Fruit fly (Drosophila melanogaster): ENCODE measurements around the gene Msr-110.

Msr-110 gene

DNA sequence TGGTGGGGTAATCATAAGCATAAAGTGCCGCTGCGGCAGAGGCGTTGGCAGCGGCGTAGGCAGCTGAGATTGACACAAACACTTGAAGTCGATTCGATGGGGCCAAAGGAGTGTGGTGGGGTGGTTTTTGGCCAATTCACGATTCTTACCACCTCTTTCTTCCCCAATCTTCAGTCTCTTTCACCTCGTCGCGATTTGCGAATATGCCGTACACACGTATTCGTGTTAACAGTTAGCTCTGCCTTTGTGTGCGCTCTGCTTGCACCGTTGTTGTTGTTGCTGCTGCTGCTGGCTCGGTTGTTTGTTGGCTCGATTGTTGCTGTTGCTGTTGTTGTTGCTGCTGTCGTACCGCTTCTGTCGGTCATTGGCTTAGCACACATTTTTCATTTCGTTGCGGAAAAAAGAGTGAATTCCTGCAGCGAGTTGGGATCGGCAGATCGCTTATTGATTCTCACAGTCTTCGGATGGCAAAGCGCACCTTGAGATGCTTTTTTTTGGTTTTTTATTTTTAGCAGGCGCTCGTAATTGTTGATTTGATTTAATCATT is 48.0 kb upstream of the Msr-110 start:
- TF ChIP-seq br (GFP tag; optimal IDR thresholded peaks at IDR 0.05) = no peak
- TF ChIP-seq Myc (optimal IDR thresholded peaks at IDR 0.05) = no peak
- peak; percentile 84 for TF ChIP-seq psq (GFP tag; optimal IDR thresholded peaks at IDR 0.05)

- no peak for TF ChIP-seq usp (GFP tag; optimal IDR thresholded peaks at IDR 0.05)
- TF ChIP-seq Jra (GFP tag; optimal IDR thresholded peaks at IDR 0.05) = no peak
- TF ChIP-seq HLH106 (tag; optimal IDR thresholded peaks at IDR 0.05) = no peak
- no peak for TF ChIP-seq Sp1 (GFP tag; optimal IDR thresholded peaks at IDR 0.05)
- no peak for TF ChIP-seq N (GFP tag; optimal IDR thresholded peaks at IDR 0.05)
- no peak for TF ChIP-seq psq (GFP tag; optimal IDR thresholded peaks at IDR 0.05)
- no peak for TF ChIP-seq jim (GFP tag; optimal IDR thresholded peaks at IDR 0.05)
- TF ChIP-seq sage (GFP tag; optimal IDR thresholded peaks at IDR 0.05) = no peak
- TF ChIP-seq rgr (GFP tag; optimal IDR thresholded peaks at IDR 0.05) = no peak
- TF ChIP-seq Myc (optimal IDR thresholded peaks at IDR 0.05) = no peak
These were observed 46.1 kb upstream of the Msr-110 start for dm6 chr3L:5623296-5623695.

DNA sequence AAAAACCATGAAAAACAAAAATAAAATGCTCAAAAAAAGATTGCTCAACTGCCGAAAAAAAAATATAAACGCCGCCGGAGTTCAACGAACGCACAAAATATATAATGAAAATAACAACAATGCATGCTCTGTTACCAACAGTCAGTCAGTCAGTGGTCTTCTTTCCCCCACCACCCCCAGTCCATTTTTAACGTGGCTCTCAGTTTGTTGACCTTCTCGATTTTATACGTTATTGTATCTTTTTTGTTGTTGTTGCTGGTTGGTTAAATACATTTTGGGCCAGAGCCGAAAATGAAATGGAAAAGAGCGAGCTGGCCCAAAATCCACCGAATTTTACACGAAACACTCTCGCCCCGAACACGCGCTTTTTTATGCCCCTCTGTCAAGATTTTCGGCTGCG is 44.8 kb upstream of the Msr-110 start:
- TF ChIP-seq psq (GFP tag; optimal IDR thresholded peaks at IDR 0.05) = peak; percentile 79
- TF ChIP-seq h (GFP tag; optimal IDR thresholded peaks at IDR 0.05) = no peak
- TF ChIP-seq lola (GFP tag; optimal IDR thresholded peaks at IDR 0.05) = no peak
- TF ChIP-seq CrebA (GFP tag; optimal IDR thresholded peaks at IDR 0.05; ENCODE audit: borderline replicate concordance) = peak; percentile 40
- peak; percentile 69 for TF ChIP-seq tai (GFP tag; optimal IDR thresholded peaks at IDR 0.05)
- TF ChIP-seq Hr83 (GFP tag; optimal IDR thresholded peaks at IDR 0.05; ENCODE audit: poor library complexity, severe bottlenecking) = no peak
- no peak for TF ChIP-seq sage (GFP tag; optimal IDR thresholded peaks at IDR 0.05)
- TF ChIP-seq Jra (GFP tag; optimal IDR thresholded peaks at IDR 0.05) = no peak
- no peak for TF ChIP-seq OdsH (GFP tag; optimal IDR thresholded peaks at IDR 0.05)
- TF ChIP-seq Vsx2 (GFP tag; optimal IDR thresholded peaks at IDR 0.05; ENCODE audit: partially characterized antibody) = no peak
- no peak for TF ChIP-seq HLH106 (tag; optimal IDR thresholded peaks at IDR 0.05)
- no peak for TF ChIP-seq GATAd (GFP tag; optimal IDR thresholded peaks at IDR 0.05)
- TF ChIP-seq foxo (GFP tag; optimal IDR thresholded peaks at IDR 0.05) = no peak
- no peak for TF ChIP-seq jim (GFP tag; optimal IDR thresholded peaks at IDR 0.05)
- peak in 1 of 2 experiments; percentile 12 for TF ChIP-seq dl (GFP tag; optimal IDR thresholded peaks at IDR 0.05; ENCODE audit: insufficient read depth in 1 of 2, partially characterized antibody in 2 of 2)
- no peak for TF ChIP-seq CG9705 (GFP tag; optimal IDR thresholded peaks at IDR 0.05)
- TF ChIP-seq fru (GFP tag; optimal IDR thresholded peaks at IDR 0.05) = peak; percentile 10
- TF ChIP-seq Sp1 (GFP tag; optimal IDR thresholded peaks at IDR 0.05) = peak; percentile 0
- no peak for TF ChIP-seq Myc (optimal IDR thresholded peaks at IDR 0.05)
- no peak for TF ChIP-seq brk (GFP tag; optimal IDR thresholded peaks at IDR 0.05)
- no peak for TF ChIP-seq sv (GFP tag; optimal IDR thresholded peaks at IDR 0.05)
- no peak for TF ChIP-seq Mio (GFP tag; optimal IDR thresholded peaks at IDR 0.05)
- TF ChIP-seq Abd-B (GFP tag; optimal IDR thresholded peaks at IDR 0.05) = no peak
- no peak for TF ChIP-seq Dfd (GFP tag; optimal IDR thresholded peaks at IDR 0.05)
- TF ChIP-seq Rel (GFP tag; optimal IDR thresholded peaks at IDR 0.05) = no peak
- peak; percentile 39 for TF ChIP-seq Rel (tag; optimal IDR thresholded peaks at IDR 0.05)

DNA sequence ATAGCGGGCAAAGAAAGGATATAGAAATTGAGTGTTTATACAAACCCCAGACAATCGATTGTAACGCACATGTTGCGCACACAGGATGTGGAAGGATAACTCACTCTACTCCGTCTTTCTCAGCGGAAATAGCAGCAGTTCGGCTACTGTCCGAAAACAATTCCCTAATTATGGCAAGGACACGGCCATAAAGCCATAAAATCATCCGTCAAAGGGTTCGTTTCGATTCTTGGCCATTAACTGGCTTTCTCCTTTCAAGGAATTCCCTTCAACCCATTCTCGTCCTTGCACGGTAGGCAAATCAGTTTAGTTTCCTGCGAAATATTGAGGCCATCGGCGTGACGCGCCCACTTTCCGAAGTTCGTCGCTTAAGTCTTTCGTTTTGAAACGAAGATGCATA is 44.4 kb upstream of the Msr-110 start:
- TF ChIP-seq HLH106 (tag; optimal IDR thresholded peaks at IDR 0.05) (no peak), Hr83 (GFP tag; optimal IDR thresholded peaks at IDR 0.05; ENCODE audit: poor library complexity, severe bottlenecking) (no peak), N (GFP tag; optimal IDR thresholded peaks at IDR 0.05) (no peak), Sp1 (GFP tag; optimal IDR thresholded peaks at IDR 0.05) (no peak), tai (GFP tag; optimal IDR thresholded peaks at IDR 0.05) (no peak), Mio (GFP tag; optimal IDR thresholded peaks at IDR 0.05) (no peak)

dm6 chr3L:5618697-5619096 is 41.5 kb upstream of the Msr-110 start:
- no peak for TF ChIP-seq Sp1 (GFP tag; optimal IDR thresholded peaks at IDR 0.05)
- no peak for TF ChIP-seq HLH106 (tag; optimal IDR thresholded peaks at IDR 0.05)
- no peak for TF ChIP-seq GATAd (GFP tag; optimal IDR thresholded peaks at IDR 0.05)
- TF ChIP-seq sage (GFP tag; optimal IDR thresholded peaks at IDR 0.05) = no peak
- no peak for TF ChIP-seq CrebA (GFP tag; optimal IDR thresholded peaks at IDR 0.05; ENCODE audit: borderline replicate concordance)
- no peak for TF ChIP-seq CG9705 (GFP tag; optimal IDR thresholded peaks at IDR 0.05)
- no peak for TF ChIP-seq OdsH (GFP tag; optimal IDR thresholded peaks at IDR 0.05)
- TF ChIP-seq dmrt93B (GFP tag; optimal IDR thresholded peaks at IDR 0.05) = no peak
- TF ChIP-seq N (GFP tag; optimal IDR thresholded peaks at IDR 0.05) = no peak
- TF ChIP-seq pan (optimal IDR thresholded peaks at IDR 0.05) = no peak
- TF ChIP-seq lola (GFP tag; optimal IDR thresholded peaks at IDR 0.05) = no peak
- no peak for TF ChIP-seq brk (GFP tag; optimal IDR thresholded peaks at IDR 0.05)
- TF ChIP-seq tai (GFP tag; optimal IDR thresholded peaks at IDR 0.05) = no peak
- TF ChIP-seq Jra (GFP tag; optimal IDR thresholded peaks at IDR 0.05) = no peak
- TF ChIP-seq Mio (GFP tag; optimal IDR thresholded peaks at IDR 0.05) = no peak
- no peak for TF ChIP-seq br (GFP tag; optimal IDR thresholded peaks at IDR 0.05)
- TF ChIP-seq sv (GFP tag; optimal IDR thresholded peaks at IDR 0.05) = no peak
- no peak for TF ChIP-seq dl (GFP tag; optimal IDR thresholded peaks at IDR 0.05; ENCODE audit: insufficient read depth in 1 of 2, partially characterized antibody in 2 of 2)
- TF ChIP-seq Vsx2 (GFP tag; optimal IDR thresholded peaks at IDR 0.05; ENCODE audit: partially characterized antibody) = no peak
